Worm (Caenorhabditis elegans): Measurements from ENCODE around the gene zen-4.

The zen-4 gene

ce11 chrIV:6083550-6084041, 34.4 kb upstream of the zen-4 start, which contains the start of gene ugt-20 (continued):
- TF ChIP-seq peb-1 (tag; optimal IDR thresholded peaks at IDR 0.05) (no peak), sma-9 (GFP tag; optimal IDR thresholded peaks at IDR 0.05) (peak; percentile 93), sma-9 (tag; optimal IDR thresholded peaks at IDR 0.05) (no peak), nhr-10 (tag; optimal IDR thresholded peaks at IDR 0.05) (no peak), mbf-1 (tag; optimal IDR thresholded peaks at IDR 0.05) (no peak), crh-2 (tag; optimal IDR thresholded peaks at IDR 0.05) (peak; percentile 80), ceh-16 (tag; optimal IDR thresholded peaks at IDR 0.05) (no peak), snpc-4 (tag; optimal IDR thresholded peaks at IDR 0.05) (no peak), mdl-1 (tag; optimal IDR thresholded peaks at IDR 0.05) (peak in 1 of 2 experiments; percentile 26), sem-4 (tag; optimal IDR thresholded peaks at IDR 0.05) (no peak), sma-3 (GFP tag; optimal IDR thresholded peaks at IDR 0.05) (peak; percentile 74), R02D3.7 (tag; optimal IDR thresholded peaks at IDR 0.05) (no peak), egl-27 (tag; optimal IDR thresholded peaks at IDR 0.05) (peak; percentile 28), mab-5 (tag; optimal IDR thresholded peaks at IDR 0.05) (no peak), unc-62 (GFP tag; optimal IDR thresholded peaks at IDR 0.05) (no peak), ztf-4 (tag; optimal IDR thresholded peaks at IDR 0.05) (no peak), nhr-129 (tag; optimal IDR thresholded peaks at IDR 0.05) (peak; percentile 48), unc-39 (tag; optimal IDR thresholded peaks at IDR 0.05) (no peak), nhr-12 (tag; optimal IDR thresholded peaks at IDR 0.05) (no peak), dmd-4 (tag; optimal IDR thresholded peaks at IDR 0.05) (no peak), fos-1 (tag; optimal IDR thresholded peaks at IDR 0.05) (peak; percentile 84), skn-1 (tag; optimal IDR thresholded peaks at IDR 0.05) (no peak), ztf-11 (tag; optimal IDR thresholded peaks at IDR 0.05) (no peak), gmeb-1 (tag; optimal IDR thresholded peaks at IDR 0.05) (peak; percentile 74), lin-13 (GFP tag; optimal IDR thresholded peaks at IDR 0.05) (no peak), ama-1 (optimal IDR thresholded peaks at IDR 0.05) (no peak)

- TF ChIP-seq nhr-237 (tag; optimal IDR thresholded peaks at IDR 0.05) (no peak), fos-1 (tag; optimal IDR thresholded peaks at IDR 0.05) (peak; percentile 52), peb-1 (tag; optimal IDR thresholded peaks at IDR 0.05) (no peak), sma-9 (GFP tag; optimal IDR thresholded peaks at IDR 0.05) (peak; percentile 36), sma-9 (tag; optimal IDR thresholded peaks at IDR 0.05) (no peak)
Observed at ce11 chrIV:6086479-6086878, 31.5 kb upstream of the zen-4 start.

ce11 chrIV:6092313-6092712, 25.7 kb upstream of the zen-4 start, which contains the start of gene K08B4.7:
TSS of gene K08B4.7 (minus strand) at chrIV:6092413.
- TF ChIP-seq egl-27 (tag; optimal IDR thresholded peaks at IDR 0.05) (no peak), alr-1 (tag; optimal IDR thresholded peaks at IDR 0.05) (no peak), ceh-82 (tag; optimal IDR thresholded peaks at IDR 0.05) (no peak), sma-3 (GFP tag; optimal IDR thresholded peaks at IDR 0.05) (peak; percentile 15), R02D3.7 (tag; optimal IDR thresholded peaks at IDR 0.05) (no peak), lsy-2 (tag; optimal IDR thresholded peaks at IDR 0.05) (no peak), ztf-11 (tag; optimal IDR thresholded peaks at IDR 0.05) (no peak), fos-1 (tag; optimal IDR thresholded peaks at IDR 0.05) (peak; percentile 22), peb-1 (tag; optimal IDR thresholded peaks at IDR 0.05) (no peak)

- TF ChIP-seq ZK546.5 (tag; optimal IDR thresholded peaks at IDR 0.05) (no peak), fos-1 (tag; optimal IDR thresholded peaks at IDR 0.05) (peak; percentile 16), unc-39 (tag; optimal IDR thresholded peaks at IDR 0.05) (no peak), nhr-21 (tag; optimal IDR thresholded peaks at IDR 0.05) (no peak), crh-2 (tag; optimal IDR thresholded peaks at IDR 0.05) (peak; percentile 11), elt-3 (tag; optimal IDR thresholded peaks at IDR 0.05) (no peak), unc-62 (GFP tag; optimal IDR thresholded peaks at IDR 0.05) (no peak), egl-27 (tag; optimal IDR thresholded peaks at IDR 0.05) (no peak), F13H6.1 (tag; optimal IDR thresholded peaks at IDR 0.05) (no peak), nhr-77 (tag; optimal IDR thresholded peaks at IDR 0.05) (no peak), nhr-25 (tag; optimal IDR thresholded peaks at IDR 0.05) (peak; percentile 2), elt-1 (tag; optimal IDR thresholded peaks at IDR 0.05) (no peak), lin-11 (tag; optimal IDR thresholded peaks at IDR 0.05) (no peak), mab-5 (tag; optimal IDR thresholded peaks at IDR 0.05) (no peak), ztf-11 (tag; optimal IDR thresholded peaks at IDR 0.05) (no peak), blmp-1 (tag; optimal IDR thresholded peaks at IDR 0.05; ENCODE audit: insufficient read depth) (no peak), dmd-4 (tag; optimal IDR thresholded peaks at IDR 0.05) (no peak), alr-1 (tag; optimal IDR thresholded peaks at IDR 0.05) (no peak), ztf-1 (GFP tag; conservative IDR thresholded peaks at IDR 0.05) (no peak), nhr-23 (tag; optimal IDR thresholded peaks at IDR 0.05) (no peak), sma-9 (GFP tag; optimal IDR thresholded peaks at IDR 0.05) (peak; percentile 69), sma-9 (tag; optimal IDR thresholded peaks at IDR 0.05) (no peak), sma-3 (GFP tag; optimal IDR thresholded peaks at IDR 0.05) (peak; percentile 49), sem-4 (tag; optimal IDR thresholded peaks at IDR 0.05) (no peak)
Observed at ce11 chrIV:6093477-6094314, 24.3 kb upstream of the zen-4 start, which contains the start of gene cpi-1. TSS of gene cpi-1 (minus strand) at chrIV:6093680.
